Worm (Caenorhabditis elegans) whole organism, late embryonic: ENCODE measurements around the gene H37A05.2.

Experiments
- C08G9.2 ChIP-seq: sonication (generic microtip); optimal IDR thresholded peaks from 2 replicates; lab custom pipeline; 2016; ENCODE audit warnings: mild to moderate bottlenecking, missing genetic modification characterization, moderate library complexity, missing compliant biosample characterization
- C38D4.7 ChIP-seq: fragments of 200-800 bp; sonication (Bioruptor generic); optimal IDR thresholded peaks from 2 replicates; lab custom pipeline; 2018; ENCODE audit warnings: mild to moderate bottlenecking, missing genetic modification characterization, moderate library complexity, missing compliant biosample characterization
- F13H6.1 ChIP-seq: sonication (generic microtip); optimal IDR thresholded peaks from 2 replicates; lab custom pipeline; 2016; ENCODE audit warnings: missing genetic modification characterization, missing compliant biosample characterization
- K02D7.2 ChIP-seq: sonication (generic microtip); optimal IDR thresholded peaks from 2 replicates; lab custom pipeline; 2017; ENCODE audit warnings: mild to moderate bottlenecking, missing genetic modification characterization, missing compliant biosample characterization
- K09A11.1 ChIP-seq: sonication (generic microtip); optimal IDR thresholded peaks from 2 replicates; lab custom pipeline; 2017; ENCODE audit warnings: antibody characterized with exemption, mild to moderate bottlenecking, missing genetic modification characterization, missing compliant biosample characterization; ENCODE audit not compliant: insufficient read depth
- T23F11.4 ChIP-seq: fragments of 200-800 bp; sonication (Bioruptor generic); optimal IDR thresholded peaks from 2 replicates; lab custom pipeline; 2018; ENCODE audit warnings: mild to moderate bottlenecking, missing genetic modification characterization, missing compliant biosample characterization
- Y22D7AL.16 ChIP-seq: sonication (generic microtip); optimal IDR thresholded peaks from 2 replicates; lab custom pipeline; 2016; ENCODE audit warnings: missing genetic modification characterization, missing compliant biosample characterization
- ama-1 ChIP-seq: fragments of 150-350 bp; optimal IDR thresholded peaks from 2 replicates; lab custom pipeline; 2014
- ceh-18 ChIP-seq: sonication (generic microtip); optimal IDR thresholded peaks from 2 replicates; lab custom pipeline; 2016; ENCODE audit warnings: missing genetic modification characterization, missing compliant biosample characterization
- ceh-22 ChIP-seq: sonication (generic microtip); optimal IDR thresholded peaks from 2 replicates; lab custom pipeline; 2017; ENCODE audit warnings: missing biosample characterization, missing genetic modification characterization
- ceh-24 ChIP-seq: sonication (generic microtip); optimal IDR thresholded peaks from 2 replicates; lab custom pipeline; 2016; ENCODE audit warnings: mild to moderate bottlenecking, missing genetic modification characterization, missing compliant biosample characterization
- ceh-30 ChIP-seq: fragments of 150-350 bp; optimal IDR thresholded peaks from 2 replicates; lab custom pipeline; 2014; ENCODE audit warnings: missing biosample characterization, missing genetic modification characterization
- ceh-45 ChIP-seq: fragments of 200-800 bp; sonication (Bioruptor generic); IDR thresholded peaks from 2 replicates; pipeline ENCODE4 v1.3.6; 2022; ENCODE audit warnings: missing genetic modification reagents, missing genetic modification characterization, missing compliant biosample characterization
- dve-1 ChIP-seq: sonication (generic microtip); optimal IDR thresholded peaks from 2 replicates; lab custom pipeline; 2017; ENCODE audit warnings: antibody characterized with exemption, mild to moderate bottlenecking, missing genetic modification characterization, missing compliant biosample characterization
- elt-2 ChIP-seq: sonication (generic microtip); optimal IDR thresholded peaks from 2 replicates; lab custom pipeline; 2016; ENCODE audit warnings: missing genetic modification reagents, missing genetic modification characterization, missing compliant biosample characterization
- hlh-30 ChIP-seq: sonication (generic microtip); optimal IDR thresholded peaks from 2 replicates; lab custom pipeline; 2017; ENCODE audit warnings: antibody characterized with exemption, missing genetic modification characterization, missing compliant biosample characterization; ENCODE audit not compliant: insufficient read depth
- hlh-6 ChIP-seq: sonication (generic microtip); optimal IDR thresholded peaks from 2 replicates; lab custom pipeline; 2016; ENCODE audit warnings: missing genotype, missing genetic modification characterization, missing compliant biosample characterization
- lim-6 ChIP-seq: sonication (generic microtip); optimal IDR thresholded peaks from 2 replicates; lab custom pipeline; 2016; ENCODE audit warnings: missing genetic modification characterization, missing compliant biosample characterization
- lin-11 ChIP-seq: fragments of 200-800 bp; sonication (Bioruptor generic); optimal IDR thresholded peaks from 2 replicates; lab custom pipeline; 2018; ENCODE audit warnings: mild to moderate bottlenecking, missing genetic modification characterization, missing compliant biosample characterization
- mec-3 ChIP-seq: sonication (generic microtip); optimal IDR thresholded peaks from 2 replicates; lab custom pipeline; 2016; ENCODE audit warnings: borderline replicate concordance, missing genetic modification characterization, missing compliant biosample characterization
- nfya-1 ChIP-seq: sonication (generic microtip); optimal IDR thresholded peaks from 2 replicates; lab custom pipeline; 2017; ENCODE audit warnings: missing genetic modification characterization, mild to moderate bottlenecking, missing compliant biosample characterization, antibody characterized with exemption, moderate library complexity
- nhr-11 ChIP-seq: fragments of 150-350 bp; optimal IDR thresholded peaks from 2 replicates; lab custom pipeline; 2014; ENCODE audit warnings: missing biosample characterization, missing genetic modification characterization
- pag-3 ChIP-seq: sonication (generic microtip); optimal IDR thresholded peaks from 2 replicates; lab custom pipeline; 2016; ENCODE audit warnings: missing compliant biosample characterization, missing genetic modification characterization, borderline replicate concordance
- pax-1 ChIP-seq: fragments of 150-350 bp; optimal IDR thresholded peaks from 2 replicates; lab custom pipeline; 2014; ENCODE audit warnings: missing biosample characterization, missing genetic modification characterization
- pha-2 ChIP-seq: sonication (generic microtip); optimal IDR thresholded peaks from 2 replicates; lab custom pipeline; 2017; ENCODE audit warnings: mild to moderate bottlenecking, missing genetic modification characterization, missing compliant biosample characterization
- pha-4 ChIP-seq: fragments of 150-350 bp; optimal IDR thresholded peaks from 2 replicates; lab custom pipeline; 2018; ENCODE audit warnings: missing biosample characterization, missing genetic modification reagents, missing genetic modification characterization
- pqm-1 ChIP-seq: sonication (generic microtip); optimal IDR thresholded peaks from 2 replicates; lab custom pipeline; 2016; ENCODE audit warnings: missing genetic modification characterization, missing compliant biosample characterization
- ref-2 ChIP-seq: sonication (generic microtip); optimal IDR thresholded peaks from 2 replicates; lab custom pipeline; 2016; ENCODE audit warnings: missing genetic modification characterization, missing compliant biosample characterization
- rnt-1 ChIP-seq: sonication (generic microtip); optimal IDR thresholded peaks from 2 replicates; lab custom pipeline; 2016; ENCODE audit warnings: missing genetic modification characterization, missing compliant biosample characterization
- sox-4 ChIP-seq: sonication (generic microtip); optimal IDR thresholded peaks from 2 replicates; lab custom pipeline; 2017; ENCODE audit warnings: mild to moderate bottlenecking, missing genetic modification characterization, inconsistent platforms, missing compliant biosample characterization
- syd-9 ChIP-seq: sonication (generic microtip); optimal IDR thresholded peaks from 2 replicates; lab custom pipeline; 2016; ENCODE audit warnings: mild to moderate bottlenecking, missing genetic modification characterization, moderate library complexity, missing compliant biosample characterization
- tbx-2 ChIP-seq: sonication (generic microtip); optimal IDR thresholded peaks from 2 replicates; lab custom pipeline; 2016; ENCODE audit warnings: missing genetic modification characterization, missing compliant biosample characterization
- unc-3 ChIP-seq, 2 experiments: fragments of 200-800 bp in 1 of 2; sonication (Bioruptor generic) in 1 of 2; sonication (generic microtip) in 1 of 2; conservative IDR thresholded peaks in 1 of 2; optimal IDR thresholded peaks in 1 of 2; 2 replicates each; pipeline versions ENCODE4 v1.3.6 to Lab custom; 2016 to 2022; ENCODE audit warnings: missing compliant biosample characterization in 2 of 2, missing genetic modification characterization in 2 of 2, missing genetic modification reagents in 1 of 2
- unc-42 ChIP-seq: sonication (generic microtip); optimal IDR thresholded peaks from 2 replicates; lab custom pipeline; 2016; ENCODE audit warnings: missing genotype, missing genetic modification characterization, missing compliant biosample characterization
- unc-55 ChIP-seq: sonication (generic microtip); optimal IDR thresholded peaks from 2 replicates; lab custom pipeline; 2017; ENCODE audit warnings: missing biosample characterization, missing genetic modification reagents, missing genetic modification characterization
- unc-86 ChIP-seq: sonication (generic microtip); optimal IDR thresholded peaks from 2 replicates; lab custom pipeline; 2016; ENCODE audit warnings: missing genetic modification characterization, missing compliant biosample characterization

Gene H37A05.2

ce11 chrV:13660115-13660514 lies 26.1 kb upstream of the H37A05.2 start:
- TF ChIP-seq nhr-11 (tag; lab: Kevin White, UChicago) (no peak), hlh-6 (no peak), ceh-18 (tag; lab: Kevin White, UChicago) (no peak), unc-86 (tag; lab: Kevin White, UChicago) (no peak), pha-2 (no peak), ceh-30 (tag; lab: Kevin White, UChicago) (no peak), ceh-24 (no peak), lim-6 (tag; lab: Kevin White, UChicago) (no peak)
- TF ChIP-seq, all 69 proteins: peak for 0

ce11 chrV:13659219-13659618 lies 25.2 kb upstream of the H37A05.2 start:
- TF ChIP-seq pha-2 (no peak), elt-2 (peak; percentile 54)
- TF ChIP-seq, all 69 proteins: peak for 1

- TF ChIP-seq unc-42 (tag; lab: Kevin White, UChicago) (no peak), pqm-1 (tag; lab: Kevin White, UChicago) (no peak), unc-86 (tag; lab: Kevin White, UChicago) (no peak), hlh-30 (tag; lab: Kevin White, UChicago) (peak; percentile 87)
These were observed 24.5 kb upstream of the H37A05.2 start for ce11 chrV:13658577-13658976.

- TF ChIP-seq unc-55 (GFP tag; lab: Kevin White, UChicago) (peak; percentile 13), nfya-1 (tag; lab: Kevin White, UChicago) (no peak), pax-1 (tag; lab: Kevin White, UChicago) (no peak)
- TF ChIP-seq, all 69 proteins: peak for 1
These were observed 23.8 kb upstream of the H37A05.2 start for ce11 chrV:13657841-13658338.

- TF ChIP-seq hlh-30 (tag; lab: Kevin White, UChicago) (peak; percentile 71), elt-2 (peak; percentile 57), T23F11.4 (GFP tag; lab: Kevin White, UChicago) (no peak), ceh-18 (tag; lab: Kevin White, UChicago) (peak; percentile 19)
These were observed 23.2 kb upstream of the H37A05.2 start for ce11 chrV:13657291-13657690.

- peak; percentile 29 for TF ChIP-seq ref-2 (tag; lab: Kevin White, UChicago)
- peak; percentile 53 for TF ChIP-seq elt-2
- TF ChIP-seq unc-55 (GFP tag; lab: Kevin White, UChicago), result peak; percentile 57
- no peak for TF ChIP-seq K02D7.2 (tag; lab: Kevin White, UChicago)
These were observed 22.6 kb upstream of the H37A05.2 start for ce11 chrV:13656346-13657254.

ce11 chrV:13655202-13655764 lies 21.2 kb upstream of the H37A05.2 start:
- TF ChIP-seq K09A11.1 (tag; lab: Kevin White, UChicago) (peak; percentile 5), unc-86 (tag; lab: Kevin White, UChicago) (no peak), C08G9.2 (tag; lab: Kevin White, UChicago) (peak; percentile 3), tbx-2 (tag; lab: Kevin White, UChicago) (peak; percentile 62), mec-3 (tag; lab: Kevin White, UChicago) (no peak), Y22D7AL.16 (tag; lab: Kevin White, UChicago) (no peak), dve-1 (peak; percentile 21), rnt-1 (tag; lab: Kevin White, UChicago) (no peak), pha-4 (no peak), pag-3 (tag; lab: Kevin White, UChicago) (no peak), ceh-22 (tag; lab: Kevin White, UChicago) (no peak), sox-4 (no peak), C38D4.7 (GFP tag; lab: Kevin White, UChicago) (no peak), F13H6.1 (tag; lab: Kevin White, UChicago) (peak; percentile 20), syd-9 (tag; lab: Kevin White, UChicago) (no peak), elt-2 (no peak), T23F11.4 (GFP tag; lab: Kevin White, UChicago) (no peak), ama-1 (lab: Kevin White, UChicago) (no peak), unc-3 (GFP tag; conservative IDR thresholded peaks at IDR 0.05; lab: Robert Waterston, UW) (no peak), unc-3 (tag; optimal IDR thresholded peaks at IDR 0.05; lab: Kevin White, UChicago) (no peak), lin-11 (tag; lab: Kevin White, UChicago) (no peak), ceh-45 (GFP tag; lab: Robert Waterston, UW) (no peak)
